Fruit fly (Drosophila melanogaster): ENCODE measurements around the gene aay.
A peak's percentile ranks its signal among the peaks of the same experiment; 100 is the strongest.

aay gene

DNA sequence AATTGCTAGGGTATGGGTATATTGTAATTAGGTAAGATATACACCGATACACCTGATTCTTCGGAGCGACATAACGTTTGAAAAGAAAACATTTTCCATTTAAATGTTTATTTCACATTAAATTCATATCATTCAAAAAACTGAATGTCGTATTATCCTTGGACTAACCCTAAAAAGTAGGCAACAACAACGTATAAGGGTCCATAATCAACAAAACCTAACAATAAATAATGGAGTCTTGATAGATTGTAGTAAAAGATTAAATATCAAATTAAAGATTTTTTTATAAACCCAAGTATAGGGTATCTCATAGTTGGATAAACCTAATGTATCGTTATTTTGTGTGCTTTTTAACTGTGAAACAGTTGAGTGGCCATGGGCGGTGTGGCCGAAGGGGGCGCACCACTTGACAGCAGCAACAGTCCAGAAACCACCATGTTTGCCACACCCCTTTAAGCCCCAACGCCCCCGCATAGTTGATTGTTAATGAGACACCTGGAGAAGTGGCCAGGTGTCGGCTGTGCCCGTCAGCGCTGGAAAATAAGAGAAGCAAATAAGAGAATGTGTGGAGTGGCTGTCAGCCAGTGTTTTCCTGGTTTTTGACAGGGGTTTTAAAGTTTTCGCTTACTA, 45.3 kb downstream of the aay start (continued):
- TF ChIP-seq MTF-1 (GFP tag; optimal IDR thresholded peaks at IDR 0.05; ENCODE audit: borderline replicate concordance) (no peak), CG7372 (GFP tag; IDR thresholded peaks at IDR 0.05) (no peak), CG1602 (GFP tag; optimal IDR thresholded peaks at IDR 0.05) (no peak), CG3995 (GFP tag; optimal IDR thresholded peaks at IDR 0.05) (peak; percentile 2), klu (GFP tag; IDR thresholded peaks at IDR 0.05) (no peak), CG8290 (GFP tag; optimal IDR thresholded peaks at IDR 0.05) (no peak), CG8290 (tag; optimal IDR thresholded peaks at IDR 0.05) (peak in 1 of 2 experiments; percentile 1), CG11085 (GFP tag; IDR thresholded peaks at IDR 0.05) (no peak), Usf (GFP tag; optimal IDR thresholded peaks at IDR 0.05) (no peak), Vsx1 (GFP tag; optimal IDR thresholded peaks at IDR 0.05) (peak; percentile 14), CG10979 (tag; optimal IDR thresholded peaks at IDR 0.05) (peak; percentile 42), wdn (GFP tag; IDR thresholded peaks at IDR 0.05) (no peak), cato (GFP tag; optimal IDR thresholded peaks at IDR 0.05; ENCODE audit: borderline replicate concordance) (no peak), Stat92E (GFP tag; optimal IDR thresholded peaks at IDR 0.05) (no peak), ERR (GFP tag; optimal IDR thresholded peaks at IDR 0.05) (no peak), CG12659 (GFP tag; optimal IDR thresholded peaks at IDR 0.05) (peak; percentile 17), CG17568 (GFP tag; optimal IDR thresholded peaks at IDR 0.05) (no peak), CG11398 (GFP tag; optimal IDR thresholded peaks at IDR 0.05) (no peak), toy (GFP tag; IDR thresholded peaks at IDR 0.05) (no peak), Opbp (GFP tag; IDR thresholded peaks at IDR 0.05; ENCODE audit: partially characterized antibody) (no peak), CG2678 (tag; optimal IDR thresholded peaks at IDR 0.05) (peak; percentile 73), nmo (GFP tag; optimal IDR thresholded peaks at IDR 0.05) (peak; percentile 38), her (GFP tag; optimal IDR thresholded peaks at IDR 0.05) (no peak), bbx (GFP tag; IDR thresholded peaks at IDR 0.05; ENCODE audit: partially characterized antibody) (no peak), jigr1 (GFP tag; IDR thresholded peaks at IDR 0.05) (no peak), Hr51 (GFP tag; optimal IDR thresholded peaks at IDR 0.05) (peak in 1 of 2 experiments; percentile 24), sr (GFP tag; IDR thresholded peaks at IDR 0.05) (no peak), tx (GFP tag; optimal IDR thresholded peaks at IDR 0.05) (no peak), CG1529 (GFP tag; optimal IDR thresholded peaks at IDR 0.05) (no peak), Dip3 (GFP tag; optimal IDR thresholded peaks at IDR 0.05) (no peak), CG10274 (GFP tag; optimal IDR thresholded peaks at IDR 0.05) (no peak), inv (GFP tag; IDR thresholded peaks at IDR 0.05; ENCODE audit: partially characterized antibody) (no peak), sisA (GFP tag; IDR thresholded peaks at IDR 0.05) (no peak), ash1 (GFP tag; optimal IDR thresholded peaks at IDR 0.05) (no peak), Gsc (GFP tag; IDR thresholded peaks at IDR 0.05) (no peak), sna (GFP tag; IDR thresholded peaks at IDR 0.05; ENCODE audit: partially characterized antibody) (no peak), Dfd (GFP tag; optimal IDR thresholded peaks at IDR 0.05) (no peak), CG14965 (GFP tag; optimal IDR thresholded peaks at IDR 0.05; ENCODE audit: borderline replicate concordance) (no peak), E2f1 (GFP tag; IDR thresholded peaks at IDR 0.05) (no peak), vfl (GFP tag; optimal IDR thresholded peaks at IDR 0.05) (no peak), CG9609 (GFP tag; optimal IDR thresholded peaks at IDR 0.05) (peak; percentile 11), dysf (GFP tag; IDR thresholded peaks at IDR 0.05) (peak; percentile 36; the same call in 1 of the 3 replicates), CG4360 (GFP tag; IDR thresholded peaks at IDR 0.05) (no peak), CG10147 (GFP tag; optimal IDR thresholded peaks at IDR 0.05) (no peak), kah (GFP tag; optimal IDR thresholded peaks at IDR 0.05) (no peak), CG6813 (GFP tag; optimal IDR thresholded peaks at IDR 0.05) (no peak), Ravus (GFP tag; IDR thresholded peaks at IDR 0.05) (no peak), odd (GFP tag; optimal IDR thresholded peaks at IDR 0.05) (no peak), unpg (GFP tag; optimal IDR thresholded peaks at IDR 0.05) (no peak), CG14710 (tag; optimal IDR thresholded peaks at IDR 0.05) (no peak)

Measured in whole organism, embryonic.